Fruit fly (Drosophila melanogaster): Measurements from ENCODE around the gene CG17930.
A peak's percentile ranks its signal among the peaks of the same experiment; 100 is the strongest.

dm6 chr3R:16290242-16290824, 37.3 kb upstream of the CG17930 start:
- TF ChIP-seq bab1 (GFP tag; optimal IDR thresholded peaks at IDR 0.05) = no peak
- no peak for TF ChIP-seq Hr96 (GFP tag; optimal IDR thresholded peaks at IDR 0.05)
- peak; percentile 17 for TF ChIP-seq CG11617 (GFP tag; optimal IDR thresholded peaks at IDR 0.05)
- TF ChIP-seq pad (GFP tag; optimal IDR thresholded peaks at IDR 0.05) = peak; percentile 17
- TF ChIP-seq CG14711 (tag; optimal IDR thresholded peaks at IDR 0.05) = no peak
- TF ChIP-seq Mnt (GFP tag; optimal IDR thresholded peaks at IDR 0.05) = peak; percentile 21
- TF ChIP-seq CG12768 (GFP tag; optimal IDR thresholded peaks at IDR 0.05) = no peak
- TF ChIP-seq Crg-1 (GFP tag; optimal IDR thresholded peaks at IDR 0.05) = no peak
- TF ChIP-seq CG5204 (GFP tag; optimal IDR thresholded peaks at IDR 0.05) = no peak
- TF ChIP-seq CG7101 (tag; optimal IDR thresholded peaks at IDR 0.05) = no peak

Measured in whole organism, adult.